Fruit fly (Drosophila melanogaster) whole organism, embryonic: ENCODE data around the gene Nsf2.

Source experiments
- Adf1 ChIP-seq: fragments of 200-800 bp; sonication (Bioruptor generic); IDR thresholded peaks from 2 replicates; pipeline ENCODE4 v1.3.6; 2022; ENCODE audit warnings: missing biosample characterization, missing genetic modification characterization
- Atf-2 ChIP-seq: fragments of 200-800 bp; sonication (Bioruptor generic); optimal IDR thresholded peaks from 2 replicates; lab custom pipeline; 2016; ENCODE audit warnings: missing biosample characterization, missing genetic modification characterization
- BtbVII ChIP-seq: fragments of 200-800 bp; sonication (Bioruptor generic); optimal IDR thresholded peaks from 3 replicates; lab custom pipeline; 2017; ENCODE audit warnings: missing biosample characterization, mild to moderate bottlenecking, missing genetic modification characterization
- CG10209 ChIP-seq: fragments of 200-800 bp; sonication (Bioruptor generic); optimal IDR thresholded peaks from 3 replicates; lab custom pipeline; 2017; ENCODE audit warnings: missing biosample characterization, mild to moderate bottlenecking, missing genetic modification characterization, missing genetic modification reagents
- CG1024 ChIP-seq: fragments of 200-800 bp; sonication (Bioruptor generic); IDR thresholded peaks from 2 replicates; pipeline ENCODE4 v1.3.6; 2022; ENCODE audit warnings: missing biosample characterization, missing genetic modification characterization
- CG10267 ChIP-seq: fragments of 200-800 bp; sonication (Bioruptor generic); optimal IDR thresholded peaks from 2 replicates; lab custom pipeline; 2018; ENCODE audit warnings: missing biosample characterization, mild to moderate bottlenecking, missing genetic modification characterization, moderate library complexity
- CG10274 ChIP-seq: fragments of 200-800 bp; sonication (Bioruptor generic); optimal IDR thresholded peaks from 3 replicates; lab custom pipeline; 2017; ENCODE audit warnings: missing biosample characterization, mild to moderate bottlenecking, missing genetic modification characterization
- CG10431 ChIP-seq: fragments of 200-800 bp; sonication (Bioruptor generic); optimal IDR thresholded peaks from 3 replicates; lab custom pipeline; 2018; ENCODE audit warnings: missing biosample characterization, mild to moderate bottlenecking, missing genetic modification characterization
- CG12104 ChIP-seq: fragments of 200-800 bp; sonication (Bioruptor generic); optimal IDR thresholded peaks from 3 replicates; lab custom pipeline; 2016; ENCODE audit warnings: missing biosample characterization, missing genetic modification characterization
- CG12236 ChIP-seq: fragments of 200-800 bp; sonication (Bioruptor generic); optimal IDR thresholded peaks from 2 replicates; lab custom pipeline; 2016; ENCODE audit warnings: missing biosample characterization, missing genetic modification characterization
- CG15601 ChIP-seq: fragments of 200-800 bp; sonication (Bioruptor generic); optimal IDR thresholded peaks from 3 replicates; lab custom pipeline; 2019; ENCODE audit warnings: missing biosample characterization, mild to moderate bottlenecking, missing genetic modification characterization, moderate library complexity
- CG1602 ChIP-seq: fragments of 200-800 bp; sonication (Bioruptor generic); optimal IDR thresholded peaks from 3 replicates; lab custom pipeline; 2016; ENCODE audit warnings: missing biosample characterization, missing genetic modification characterization
- CG16779 ChIP-seq: fragments of 200-800 bp; sonication (Bioruptor generic); IDR thresholded peaks from 2 replicates; pipeline ENCODE4 v1.3.6; 2022; ENCODE audit warnings: missing biosample characterization, missing genetic modification characterization
- CG17385 ChIP-seq: fragments of 200-800 bp; sonication (Bioruptor generic); optimal IDR thresholded peaks from 3 replicates; lab custom pipeline; 2018; ENCODE audit warnings: missing biosample characterization, mild to moderate bottlenecking, missing genetic modification characterization
- CG2712 ChIP-seq: fragments of 200-800 bp; optimal IDR thresholded peaks from 3 replicates; lab custom pipeline; 2019; ENCODE audit warnings: missing biosample characterization, mild to moderate bottlenecking, missing genetic modification characterization, moderate library complexity
- CG30403 ChIP-seq: fragments of 200-800 bp; sonication (Bioruptor generic); optimal IDR thresholded peaks from 3 replicates; lab custom pipeline; 2016; ENCODE audit warnings: missing biosample characterization, missing genetic modification characterization
- CG31224 ChIP-seq: fragments of 200-800 bp; sonication (Bioruptor generic); IDR thresholded peaks from 2 replicates; pipeline ENCODE4 v1.3.6; 2022; ENCODE audit warnings: missing biosample characterization, missing genetic modification characterization
- CG3726 ChIP-seq: fragments of 200-800 bp; sonication (Bioruptor generic); IDR thresholded peaks from 3 replicates; pipeline ENCODE4, ENCODE4 v1.3.6; 2022; ENCODE audit warnings: missing biosample characterization, missing genetic modification characterization
- CG3838 ChIP-seq: fragments of 200-800 bp; sonication (Bioruptor generic); optimal IDR thresholded peaks from 3 replicates; lab custom pipeline; 2016; ENCODE audit warnings: missing biosample characterization, missing genetic modification characterization
- CG4360 ChIP-seq: fragments of 200-800 bp; sonication (Bioruptor generic); IDR thresholded peaks from 2 replicates; pipeline ENCODE4 v1.3.6; 2022; ENCODE audit warnings: missing biosample characterization, missing genetic modification characterization
- CG4424 ChIP-seq: fragments of 200-800 bp; sonication (Bioruptor generic); optimal IDR thresholded peaks from 3 replicates; lab custom pipeline; 2016; ENCODE audit warnings: missing biosample characterization, missing genetic modification characterization
- CG5180 ChIP-seq: fragments of 200-800 bp; sonication (Bioruptor generic); optimal IDR thresholded peaks from 3 replicates; lab custom pipeline; 2017; ENCODE audit warnings: missing biosample characterization, missing genetic modification characterization, mild to moderate bottlenecking, moderate library complexity, missing genetic modification reagents
- CG5953 ChIP-seq: fragments of 200-800 bp; sonication (Bioruptor generic); IDR thresholded peaks from 2 replicates; pipeline ENCODE4 v1.3.6; 2022; ENCODE audit warnings: missing biosample characterization, missing genetic modification characterization
- CG8290 ChIP-seq, 3 experiments: fragments of 200-800 bp; sonication (Bioruptor generic); optimal IDR thresholded peaks; 2 replicates each; lab custom pipeline; 2016 to 2019; ENCODE audit warnings: missing biosample characterization in 3 of 3, missing genetic modification characterization in 3 of 3, mild to moderate bottlenecking in 2 of 3, moderate library complexity in 1 of 3
- CG9727 ChIP-seq: fragments of 200-800 bp; sonication (Bioruptor generic); optimal IDR thresholded peaks from 3 replicates; lab custom pipeline; 2017; ENCODE audit warnings: missing biosample characterization, mild to moderate bottlenecking, missing genetic modification characterization
- CTCF ChIP-seq: fragments of 200-800 bp; sonication (Bioruptor generic); optimal IDR thresholded peaks from 2 replicates; lab custom pipeline; 2017; ENCODE audit warnings: missing biosample characterization, mild to moderate bottlenecking, missing genetic modification characterization, moderate library complexity
- CoRest ChIP-seq: fragments of 200-800 bp; sonication (Bioruptor generic); optimal IDR thresholded peaks from 3 replicates; lab custom pipeline; 2018; ENCODE audit warnings: missing biosample characterization, mild to moderate bottlenecking, missing genetic modification characterization, moderate library complexity
- Dref ChIP-seq: fragments of 200-800 bp; sonication (Bioruptor generic); IDR thresholded peaks from 2 replicates; pipeline ENCODE4 v1.3.6; 2022; ENCODE audit warnings: missing biosample characterization, missing genetic modification characterization
- E2f1 ChIP-seq: fragments of 200-800 bp; sonication (Bioruptor generic); IDR thresholded peaks from 2 replicates; pipeline ENCODE4 v1.3.6; 2022; ENCODE audit warnings: missing biosample characterization, missing genetic modification characterization
- Hr3 ChIP-seq: fragments of 200-800 bp; sonication (Bioruptor generic); optimal IDR thresholded peaks from 3 replicates; lab custom pipeline; 2016; ENCODE audit warnings: missing biosample characterization, missing genetic modification characterization
- Hr39 ChIP-seq: fragments of >200 bp; optimal IDR thresholded peaks from 2 replicates; lab custom pipeline; 2017
- Lhr ChIP-seq: fragments of 200-800 bp; sonication (Bioruptor generic); optimal IDR thresholded peaks from 3 replicates; lab custom pipeline; 2017; ENCODE audit warnings: mild to moderate bottlenecking, missing biosample characterization, missing genetic modification reagents, missing genetic modification characterization
- NC2β ChIP-seq: fragments of 200-800 bp; sonication (Bioruptor generic); optimal IDR thresholded peaks from 2 replicates; lab custom pipeline; 2016; ENCODE audit warnings: missing biosample characterization, missing genetic modification characterization
- NFAT ChIP-seq: fragments of 200-800 bp; sonication (Bioruptor generic); IDR thresholded peaks from 2 replicates; pipeline ENCODE4 v1.3.6; 2022; ENCODE audit warnings: missing biosample characterization, missing genetic modification characterization
- Ravus ChIP-seq: fragments of 200-800 bp; sonication (Bioruptor generic); IDR thresholded peaks from 2 replicates; pipeline ENCODE4 v1.3.6; 2022; ENCODE audit warnings: missing biosample characterization, missing genetic modification characterization
- Rx ChIP-seq: fragments of 200-800 bp; sonication (Bioruptor generic); IDR thresholded peaks from 2 replicates; pipeline ENCODE4 v1.3.6; 2022; ENCODE audit warnings: missing biosample characterization, missing genetic modification characterization
- caup ChIP-seq: fragments of 200-800 bp; sonication (Bioruptor generic); optimal IDR thresholded peaks from 3 replicates; lab custom pipeline; 2017; ENCODE audit warnings: missing biosample characterization, mild to moderate bottlenecking, missing genetic modification characterization, moderate library complexity; ENCODE audit not compliant: severe bottlenecking
- crc ChIP-seq: fragments of 200-800 bp; sonication (Bioruptor generic); optimal IDR thresholded peaks from 2 replicates; lab custom pipeline; 2016; ENCODE audit warnings: missing biosample characterization, missing genetic modification characterization
- dimm ChIP-seq: fragments of 200-800 bp; sonication (Bioruptor generic); IDR thresholded peaks from 2 replicates; pipeline ENCODE4 v1.3.6; 2022; ENCODE audit warnings: missing biosample characterization, missing genetic modification characterization
- dysf ChIP-seq: fragments of 200-800 bp; sonication (Bioruptor generic); IDR thresholded peaks from 3 replicates; pipeline ENCODE4 v1.3.6; 2022; ENCODE audit warnings: missing biosample characterization, missing genetic modification characterization
- gsb-n ChIP-seq: fragments of 200-800 bp; sonication (Bioruptor generic); optimal IDR thresholded peaks from 3 replicates; lab custom pipeline; 2018; ENCODE audit warnings: missing biosample characterization, mild to moderate bottlenecking, missing genetic modification characterization
- jumu ChIP-seq: fragments of 200-800 bp; sonication (Bioruptor generic); optimal IDR thresholded peaks from 3 replicates; lab custom pipeline; 2016; ENCODE audit warnings: missing biosample characterization, missing genetic modification characterization
- nom ChIP-seq: fragments of 200-800 bp; sonication (Bioruptor generic); optimal IDR thresholded peaks from 2 replicates; lab custom pipeline; 2017; ENCODE audit warnings: missing biosample characterization, missing genetic modification characterization, mild to moderate bottlenecking, moderate library complexity, missing genetic modification reagents
- pnt ChIP-seq: fragments of 200-800 bp; sonication (Bioruptor generic); optimal IDR thresholded peaks from 3 replicates; lab custom pipeline; 2016; ENCODE audit warnings: missing biosample characterization, missing genetic modification characterization
- scrt ChIP-seq: fragments of 200-800 bp; sonication (Bioruptor generic); optimal IDR thresholded peaks from 2 replicates; lab custom pipeline; 2018; ENCODE audit warnings: missing biosample characterization, mild to moderate bottlenecking, missing genetic modification characterization, moderate library complexity
- seq ChIP-seq: fragments of 200-800 bp; sonication (Bioruptor generic); IDR thresholded peaks from 2 replicates; pipeline ENCODE4 v1.3.6; 2022; ENCODE audit warnings: missing biosample characterization, missing genetic modification characterization
- sisA ChIP-seq: fragments of 200-800 bp; sonication (Bioruptor generic); IDR thresholded peaks from 2 replicates; pipeline ENCODE4 v1.3.6; 2022; ENCODE audit warnings: missing biosample characterization, missing genetic modification characterization
- tio ChIP-seq: fragments of 200-800 bp; sonication (Bioruptor generic); optimal IDR thresholded peaks from 2 replicates; lab custom pipeline; 2017; ENCODE audit warnings: missing biosample characterization, missing genetic modification characterization, inconsistent platforms
- unpg ChIP-seq: fragments of 200-800 bp; sonication (Bioruptor generic); optimal IDR thresholded peaks from 3 replicates; lab custom pipeline; 2018; ENCODE audit warnings: missing biosample characterization, mild to moderate bottlenecking, missing genetic modification characterization, moderate library complexity
- zfh2 ChIP-seq: fragments of 200-800 bp; sonication (Bioruptor generic); optimal IDR thresholded peaks from 2 replicates; lab custom pipeline; 2016; ENCODE audit warnings: missing biosample characterization, missing genetic modification characterization

Nsf2 gene

DNA sequence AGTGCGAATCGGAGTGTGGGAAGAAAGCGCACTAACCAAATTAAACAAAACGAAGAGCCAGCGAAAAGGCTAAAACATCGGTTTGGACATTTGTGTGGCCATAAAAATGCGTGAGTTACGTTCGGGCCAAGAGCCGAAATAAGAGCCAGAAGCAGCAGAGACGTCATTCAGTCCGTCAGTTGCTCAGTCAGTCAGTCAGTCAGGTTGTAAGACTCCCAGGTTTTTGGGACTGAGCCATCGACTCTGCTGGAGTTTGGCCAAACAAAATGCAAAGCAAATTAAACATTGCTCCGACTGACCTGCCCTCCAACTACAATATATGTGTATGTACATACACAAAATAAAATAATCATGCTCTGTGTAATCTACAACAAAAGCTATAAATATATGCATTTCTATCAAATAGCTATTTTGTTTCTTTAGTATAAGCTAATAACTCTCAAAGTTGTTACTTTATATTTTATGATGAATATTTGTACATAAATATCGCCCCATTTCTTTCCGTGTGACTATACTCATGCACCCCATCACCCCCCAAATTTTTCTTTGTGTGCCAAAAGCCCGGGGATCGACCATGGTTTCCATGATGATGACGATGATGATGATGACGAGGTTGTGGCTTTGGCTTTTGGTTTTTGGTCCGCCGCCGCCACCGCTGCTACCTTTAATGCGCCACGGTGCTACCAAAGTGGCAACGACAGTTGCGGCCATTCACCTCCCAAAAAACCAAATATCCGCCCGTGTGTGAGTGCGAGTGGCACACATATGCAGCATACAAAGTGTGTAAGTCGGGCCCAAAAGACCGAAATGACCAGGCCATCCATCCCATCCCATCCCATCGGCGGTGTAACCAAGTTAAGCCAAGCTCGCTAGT is 44.4 kb downstream of the Nsf2 start (continued):
- TF ChIP-seq E2f1 (GFP tag; lab: Robert Waterston, UW) (0 out of 2 replicates have a peak, but pooled peaks have one; percentile 21), CG10431 (GFP tag; lab: Kevin White, UChicago) (no peak), CG1602 (GFP tag; lab: Kevin White, UChicago) (no peak), CG31224 (GFP tag; lab: Robert Waterston, UW) (no peak), dysf (GFP tag; lab: Robert Waterston, UW) (0 out of 3 replicates have a peak, but pooled peaks have one; percentile 16), CG3838 (GFP tag; lab: Kevin White, UChicago) (no peak), gsb-n (tag; lab: Kevin White, UChicago) (peak; percentile 41), CG4360 (no peak), Ravus (GFP tag; lab: Robert Waterston, UW) (no peak), BtbVII (GFP tag; lab: Kevin White, UChicago) (no peak), CG10274 (GFP tag; lab: Kevin White, UChicago) (no peak), CG8290 (GFP tag; optimal IDR thresholded peaks at IDR 0.05; lab: Kevin White, UChicago) (no peak), CG8290 (tag; optimal IDR thresholded peaks at IDR 0.05; lab: Kevin White, UChicago) (no peak), CoRest (tag; lab: Kevin White, UChicago) (peak; percentile 13), scrt (GFP tag; lab: Kevin White, UChicago) (no peak), Adf1 (GFP tag; lab: Robert Waterston, UW) (no peak), pnt (peak; percentile 2), CG5953 (GFP tag; lab: Robert Waterston, UW) (0 out of 2 replicates have a peak, but pooled peaks have one; percentile 25), CG2712 (peak; percentile 67), NFAT (GFP tag; lab: Robert Waterston, UW) (no peak), CG5180 (peak; percentile 25), zfh2 (GFP tag; lab: Kevin White, UChicago) (no peak), jumu (GFP tag; lab: Kevin White, UChicago) (peak; percentile 15), sisA (no peak), crc (no peak), Lhr (GFP tag; lab: Kevin White, UChicago) (no peak), Dref (no peak), seq (GFP tag; lab: Robert Waterston, UW) (no peak), CG4424 (peak; percentile 1), CG17385 (GFP tag; lab: Kevin White, UChicago) (peak; percentile 12), CG10209 (GFP tag; lab: Kevin White, UChicago) (peak; percentile 25), tio (GFP tag; lab: Kevin White, UChicago) (no peak), CG3726 (GFP tag; lab: Robert Waterston, UW) (no peak), CG12104 (GFP tag; lab: Kevin White, UChicago) (no peak), CG15601 (tag; lab: Kevin White, UChicago) (peak; percentile 40), caup (no peak), CG16779 (GFP tag; lab: Robert Waterston, UW) (no peak), CG10267 (tag; lab: Kevin White, UChicago) (no peak), Rx (GFP tag; lab: Robert Waterston, UW) (no peak), Atf-2 (GFP tag; lab: Kevin White, UChicago) (no peak), Hr39 (lab: Kevin White, UChicago) (no peak), NC2β (GFP tag; lab: Kevin White, UChicago) (no peak), unpg (peak; percentile 67), CG12236 (GFP tag; lab: Kevin White, UChicago) (no peak), nom (GFP tag; lab: Kevin White, UChicago) (no peak), CG1024 (GFP tag; lab: Robert Waterston, UW) (no peak), Hr3 (GFP tag; lab: Kevin White, UChicago) (no peak), dimm (GFP tag; lab: Robert Waterston, UW) (no peak), CTCF (GFP tag; lab: Kevin White, UChicago) (no peak), CG30403 (peak; percentile 12), CG9727 (GFP tag; lab: Kevin White, UChicago) (no peak)
